Fruit fly (Drosophila melanogaster) whole organism, embryonic: Measurements from ENCODE around the gene CheB38b.

ENCODE experiments used
- Ada2b ChIP-seq: fragments of 200-800 bp; sonication (Bioruptor generic); IDR thresholded peaks from 2 replicates; pipeline ENCODE4 v1.3.6; 2022; ENCODE audit warnings: missing biosample characterization, missing genetic modification characterization
- Atf6 ChIP-seq: fragments of 200-800 bp; sonication (Bioruptor generic); IDR thresholded peaks from 2 replicates; pipeline ENCODE4 v1.3.6; 2022; ENCODE audit warnings: missing biosample characterization, missing genetic modification characterization
- Awh ChIP-seq: fragments of 200-800 bp; sonication (Bioruptor generic); IDR thresholded peaks from 2 replicates; pipeline ENCODE4, ENCODE4 v1.3.6; 2022; ENCODE audit warnings: missing biosample characterization, missing genetic modification characterization
- Bdp1 ChIP-seq: fragments of 200-800 bp; sonication (Bioruptor generic); optimal IDR thresholded peaks from 3 replicates; lab custom pipeline; 2016; ENCODE audit warnings: missing biosample characterization, missing genetic modification characterization
- Bgb ChIP-seq: fragments of 200-800 bp; sonication (Bioruptor generic); IDR thresholded peaks from 2 replicates; pipeline ENCODE4 v1.3.6; 2022; ENCODE audit warnings: missing biosample characterization, missing genetic modification characterization; ENCODE audit not compliant: partially characterized antibody
- CG10654 ChIP-seq: fragments of 200-800 bp; sonication (Bioruptor generic); optimal IDR thresholded peaks from 2 replicates; lab custom pipeline; 2016; ENCODE audit warnings: missing biosample characterization, missing genetic modification characterization
- CG13775 ChIP-seq: fragments of 200-800 bp; sonication (Bioruptor generic); optimal IDR thresholded peaks from 3 replicates; lab custom pipeline; 2017; ENCODE audit warnings: missing biosample characterization, mild to moderate bottlenecking, missing genetic modification characterization
- CG15073 ChIP-seq: fragments of 200-800 bp; sonication (Bioruptor generic); optimal IDR thresholded peaks from 2 replicates; lab custom pipeline; 2016; ENCODE audit warnings: missing biosample characterization, missing genetic modification characterization
- CG15269 ChIP-seq: fragments of 200-800 bp; sonication (Bioruptor generic); optimal IDR thresholded peaks from 2 replicates; lab custom pipeline; 2018; ENCODE audit warnings: missing biosample characterization, mild to moderate bottlenecking, missing genetic modification characterization, moderate library complexity
- CG15696 ChIP-seq: fragments of 200-800 bp; sonication (Bioruptor generic); optimal IDR thresholded peaks from 2 replicates; lab custom pipeline; 2019; ENCODE audit warnings: missing biosample characterization, mild to moderate bottlenecking, missing genetic modification characterization, moderate library complexity
- CG1603 ChIP-seq: fragments of 200-800 bp; sonication (Bioruptor generic); optimal IDR thresholded peaks from 2 replicates; lab custom pipeline; 2019; ENCODE audit warnings: missing biosample characterization, mild to moderate bottlenecking, missing genetic modification characterization, moderate library complexity
- CG1647 ChIP-seq: fragments of 200-800 bp; sonication (Bioruptor generic); optimal IDR thresholded peaks from 3 replicates; lab custom pipeline; 2016; ENCODE audit warnings: missing biosample characterization, missing genetic modification characterization
- CG17612 ChIP-seq: fragments of 200-800 bp; sonication (Bioruptor generic); IDR thresholded peaks from 2 replicates; pipeline ENCODE4 v1.3.6; 2022; ENCODE audit warnings: missing biosample characterization, missing genetic modification characterization
- CG1832 ChIP-seq: fragments of 200-800 bp; sonication (Bioruptor generic); optimal IDR thresholded peaks from 2 replicates; lab custom pipeline; 2017; ENCODE audit warnings: missing biosample characterization, mild to moderate bottlenecking, missing genetic modification characterization, inconsistent platforms
- CG2120 ChIP-seq: fragments of 200-800 bp; sonication (Bioruptor generic); optimal IDR thresholded peaks from 3 replicates; lab custom pipeline; 2016; ENCODE audit warnings: missing biosample characterization, missing genetic modification characterization
- CG3995 ChIP-seq: fragments of 200-800 bp; sonication (Bioruptor generic); optimal IDR thresholded peaks from 3 replicates; lab custom pipeline; 2016; ENCODE audit warnings: missing biosample characterization, missing genetic modification characterization
- CG5245 ChIP-seq: fragments of 200-800 bp; sonication (Bioruptor generic); optimal IDR thresholded peaks from 3 replicates; lab custom pipeline; 2016; ENCODE audit warnings: missing biosample characterization, missing genetic modification characterization
- CG7987 ChIP-seq: fragments of 200-800 bp; sonication (Bioruptor generic); optimal IDR thresholded peaks from 2 replicates; lab custom pipeline; 2018; ENCODE audit warnings: missing biosample characterization, mild to moderate bottlenecking, missing genetic modification characterization, moderate library complexity
- CG8290 ChIP-seq, 3 experiments: fragments of 200-800 bp; sonication (Bioruptor generic); optimal IDR thresholded peaks; 2 replicates each; lab custom pipeline; 2016 to 2019; ENCODE audit warnings: missing biosample characterization in 3 of 3, missing genetic modification characterization in 3 of 3, mild to moderate bottlenecking in 2 of 3, moderate library complexity in 1 of 3
- CG9876 ChIP-seq: fragments of 200-800 bp; sonication (Bioruptor generic); optimal IDR thresholded peaks from 2 replicates; lab custom pipeline; 2016; ENCODE audit warnings: missing biosample characterization, missing genetic modification characterization
- Dp ChIP-seq: fragments of 200-800 bp; sonication (Bioruptor generic); optimal IDR thresholded peaks from 2 replicates; lab custom pipeline; 2018; ENCODE audit warnings: missing biosample characterization, mild to moderate bottlenecking, missing genetic modification characterization, moderate library complexity
- HLH3B ChIP-seq: fragments of 200-800 bp; sonication (Bioruptor generic); IDR thresholded peaks from 2 replicates; pipeline ENCODE4 v1.3.6; 2022; ENCODE audit warnings: missing biosample characterization, missing genetic modification characterization
- Nf-YA ChIP-seq: fragments of 200-800 bp; sonication (Bioruptor generic); IDR thresholded peaks from 2 replicates; pipeline ENCODE4 v1.3.6; 2022; ENCODE audit warnings: missing biosample characterization, missing genetic modification characterization
- Rfx ChIP-seq: fragments of 200-800 bp; sonication (Bioruptor generic); IDR thresholded peaks from 2 replicates; pipeline ENCODE4 v1.3.6; 2022; ENCODE audit warnings: missing biosample characterization, missing genetic modification characterization
- Rx ChIP-seq: fragments of 200-800 bp; sonication (Bioruptor generic); IDR thresholded peaks from 2 replicates; pipeline ENCODE4 v1.3.6; 2022; ENCODE audit warnings: missing biosample characterization, missing genetic modification characterization
- Side ChIP-seq: fragments of 200-800 bp; sonication (Bioruptor generic); optimal IDR thresholded peaks from 2 replicates; lab custom pipeline; 2016; ENCODE audit warnings: missing biosample characterization, missing genetic modification characterization
- Stat92E ChIP-seq, 3 experiments: fragments of >200 bp in 2 of 3; fragments of 200-800 bp in 1 of 3; sonication (Bioruptor generic) in 1 of 3; optimal IDR thresholded peaks; 2 replicates each; lab custom pipeline; 2017 to 2019; ENCODE audit warnings: missing biosample characterization in 3 of 3, missing genetic modification characterization in 3 of 3, mild to moderate bottlenecking in 1 of 3, moderate library complexity in 1 of 3
- Taf1 ChIP-seq: fragments of 200-800 bp; sonication (Bioruptor generic); IDR thresholded peaks from 2 replicates; pipeline ENCODE4 v1.3.6; 2022; ENCODE audit warnings: missing biosample characterization, missing genetic modification characterization
- YL-1 ChIP-seq: fragments of 200-800 bp; sonication (Bioruptor generic); optimal IDR thresholded peaks from 3 replicates; lab custom pipeline; 2017; ENCODE audit warnings: missing biosample characterization, mild to moderate bottlenecking, missing genetic modification characterization
- ac ChIP-seq: fragments of 200-800 bp; sonication (Bioruptor generic); optimal IDR thresholded peaks from 3 replicates; lab custom pipeline; 2017; ENCODE audit warnings: missing biosample characterization, mild to moderate bottlenecking, missing genetic modification characterization
- cad ChIP-seq: fragments of >200 bp; optimal IDR thresholded peaks from 2 replicates; lab custom pipeline; 2017; ENCODE audit warnings: missing biosample characterization, missing genetic modification characterization
- chm ChIP-seq: fragments of 200-800 bp; sonication (Bioruptor generic); IDR thresholded peaks from 2 replicates; pipeline ENCODE4 v1.3.6; 2022; ENCODE audit warnings: missing biosample characterization, missing genetic modification characterization
- dysf ChIP-seq: fragments of 200-800 bp; sonication (Bioruptor generic); IDR thresholded peaks from 3 replicates; pipeline ENCODE4 v1.3.6; 2022; ENCODE audit warnings: missing biosample characterization, missing genetic modification characterization
- ftz-f1 ChIP-seq: fragments of 200-800 bp; sonication (Bioruptor generic); optimal IDR thresholded peaks from 2 replicates; lab custom pipeline; 2016; ENCODE audit warnings: missing biosample characterization, missing genetic modification characterization
- hth ChIP-seq: fragments of >200 bp; optimal IDR thresholded peaks from 2 replicates; lab custom pipeline; 2017; ENCODE audit warnings: inconsistent platforms
- klu ChIP-seq: fragments of 200-800 bp; sonication (Bioruptor generic); IDR thresholded peaks from 2 replicates; pipeline ENCODE4 v1.3.6; 2022; ENCODE audit warnings: missing biosample characterization, missing genetic modification characterization
- nom ChIP-seq: fragments of 200-800 bp; sonication (Bioruptor generic); optimal IDR thresholded peaks from 2 replicates; lab custom pipeline; 2017; ENCODE audit warnings: missing biosample characterization, missing genetic modification characterization, mild to moderate bottlenecking, moderate library complexity, missing genetic modification reagents
- odd ChIP-seq: fragments of 200-800 bp; sonication (Bioruptor generic); optimal IDR thresholded peaks from 2 replicates; lab custom pipeline; 2017; ENCODE audit warnings: missing biosample characterization, mild to moderate bottlenecking, missing genetic modification characterization
- onecut ChIP-seq: fragments of 200-800 bp; sonication (Bioruptor generic); IDR thresholded peaks from 2 replicates; pipeline ENCODE4 v1.3.6; 2022; ENCODE audit warnings: missing biosample characterization, missing genetic modification characterization
- pan ChIP-seq, 4 experiments: fragments of >200 bp in 3 of 4; fragments of 200-800 bp in 1 of 4; sonication (Bioruptor generic) in 1 of 4; optimal IDR thresholded peaks in 3 of 4; IDR thresholded peaks in 1 of 4; 2 replicates each; pipeline versions ENCODE4 v1.3.6 to Lab custom; 2017 to 2022; ENCODE audit warnings: missing biosample characterization in 2 of 4, missing genetic modification characterization in 2 of 4, mixed read lengths in 1 of 4
- ro ChIP-seq: fragments of 200-800 bp; sonication (Bioruptor generic); IDR thresholded peaks from 2 replicates; pipeline ENCODE4 v1.3.6; 2022; ENCODE audit warnings: missing biosample characterization, missing genetic modification characterization
- sc ChIP-seq, 3 experiments: fragments of >200 bp in 2 of 3; fragments of 200-800 bp in 1 of 3; sonication (Bioruptor generic) in 1 of 3; optimal IDR thresholded peaks; 2 replicates in 2 of 3; 3 replicates in 1 of 3; lab custom pipeline; 2017; ENCODE audit warnings: mild to moderate bottlenecking in 1 of 3, missing biosample characterization in 1 of 3, missing genetic modification characterization in 1 of 3, missing genetic modification reagents in 1 of 3
- sd ChIP-seq: fragments of 200-800 bp; sonication (Bioruptor generic); optimal IDR thresholded peaks from 3 replicates; lab custom pipeline; 2018; ENCODE audit warnings: missing biosample characterization, mild to moderate bottlenecking, missing genetic modification characterization, moderate library complexity
- sens ChIP-seq: fragments of 200-800 bp; sonication (Bioruptor generic); peaks from one replicate; lab custom pipeline; 2016; ENCODE audit warnings: missing biosample characterization, missing genetic modification characterization
- slbo ChIP-seq: fragments of 200-800 bp; sonication (Bioruptor generic); IDR thresholded peaks from 2 replicates; pipeline ENCODE4 v1.3.6; 2022; ENCODE audit warnings: missing biosample characterization, missing genetic modification characterization
- sqz ChIP-seq: fragments of 200-800 bp; sonication (Bioruptor generic); optimal IDR thresholded peaks from 3 replicates; lab custom pipeline; 2018; ENCODE audit warnings: missing biosample characterization, mild to moderate bottlenecking, missing genetic modification characterization
- tll ChIP-seq, 2 experiments: fragments of 200-800 bp in 1 of 2; fragments of >200 bp in 1 of 2; sonication (Bioruptor generic) in 1 of 2; optimal IDR thresholded peaks; 2 replicates each; lab custom pipeline; 2017 to 2019; ENCODE audit warnings: missing biosample characterization in 2 of 2, missing genetic modification characterization in 2 of 2, mild to moderate bottlenecking in 1 of 2, moderate library complexity in 1 of 2
- trh ChIP-seq: fragments of 200-800 bp; sonication (Bioruptor generic); optimal IDR thresholded peaks from 2 replicates; lab custom pipeline; 2016; ENCODE audit warnings: missing biosample characterization, missing genetic modification characterization

CheB38b gene

DNA sequence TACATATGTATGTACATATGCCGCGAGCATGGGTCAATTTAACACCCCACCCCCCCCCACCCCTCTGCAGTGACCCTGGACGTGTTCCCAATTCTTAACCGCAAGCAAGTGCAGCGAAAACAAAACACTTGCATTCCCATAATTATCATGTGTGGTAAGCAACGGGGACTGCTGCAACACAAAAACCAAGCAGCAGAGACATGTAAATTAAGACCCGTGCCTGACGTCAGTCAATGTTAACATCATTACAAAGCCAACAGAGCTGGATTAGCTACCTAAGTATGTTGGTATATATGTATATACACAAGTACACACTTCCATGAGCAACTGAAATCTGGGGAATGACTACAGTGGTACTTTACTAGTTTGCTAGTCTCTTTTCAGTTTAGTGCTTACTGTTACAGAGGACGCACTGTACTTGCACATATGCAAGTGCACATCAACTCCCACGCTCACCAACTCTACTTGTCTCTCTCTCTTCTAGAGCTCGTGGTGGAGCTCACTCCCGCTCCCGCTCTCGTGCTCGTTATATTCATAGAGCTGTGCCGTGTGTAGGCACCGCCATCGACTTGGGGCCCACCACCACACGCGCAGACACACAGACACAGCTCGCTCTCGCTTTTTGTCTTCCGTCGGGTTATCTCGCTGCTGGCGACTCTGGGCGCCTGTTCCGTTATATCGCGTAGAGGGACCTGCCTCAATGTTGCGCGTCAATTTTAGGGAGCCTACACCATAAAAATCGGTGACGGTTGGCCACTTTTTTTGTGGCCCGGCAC lies 4.4 kb upstream of the CheB38b start (continued):
- peak; percentile 41; the same call in 1 of the 2 replicates for TF ChIP-seq onecut (GFP tag; lab: Robert Waterston, UW)
- TF ChIP-seq odd (GFP tag; lab: Kevin White, UChicago): no peak
- no peak for TF ChIP-seq CG3995 (GFP tag; lab: Kevin White, UChicago)
- no peak for TF ChIP-seq CG10654 (GFP tag; lab: Kevin White, UChicago)
- TF ChIP-seq sqz (GFP tag; lab: Kevin White, UChicago): peak; percentile 58
- no peak; the same call in 1 of the 2 replicates for TF ChIP-seq Atf6
- TF ChIP-seq hth (lab: Kevin White, UChicago): no peak
- TF ChIP-seq CG1647 (GFP tag; lab: Kevin White, UChicago): no peak
- no peak for TF ChIP-seq CG1603 (tag; lab: Kevin White, UChicago)
- peak in 1 of 3 experiments; percentile 32 for TF ChIP-seq Stat92E (GFP tag; optimal IDR thresholded peaks at IDR 0.05; lab: Kevin White, UChicago)
- TF ChIP-seq sd (tag; lab: Kevin White, UChicago): peak; percentile 9
- no peak; the same call in 1 of the 2 replicates for TF ChIP-seq chm
- no peak for TF ChIP-seq CG9876 (GFP tag; lab: Kevin White, UChicago)
- TF ChIP-seq CG1832 (GFP tag; lab: Kevin White, UChicago): no peak
- no peak for TF ChIP-seq tll (GFP tag; optimal IDR thresholded peaks at IDR 0.05; lab: Kevin White, UChicago)
- no peak for TF ChIP-seq Nf-YA (GFP tag; lab: Robert Waterston, UW)
- TF ChIP-seq dysf (GFP tag; lab: Robert Waterston, UW): 0 out of 3 replicates have a peak, but pooled peaks have one; percentile 27
- TF ChIP-seq Side: no peak
- no peak for TF ChIP-seq ac
- no peak for TF ChIP-seq Taf1 (GFP tag; lab: Robert Waterston, UW)
- TF ChIP-seq CG15696 (tag; lab: Kevin White, UChicago): no peak
- TF ChIP-seq CG17612 (GFP tag; lab: Robert Waterston, UW): no peak
- no peak for TF ChIP-seq Dp (GFP tag; lab: Kevin White, UChicago)
- TF ChIP-seq Rx (GFP tag; lab: Robert Waterston, UW): no peak
- TF ChIP-seq Bgb (GFP tag; lab: Robert Waterston, UW): peak; percentile 40; the same call in 1 of the 2 replicates
- TF ChIP-seq CG8290 (GFP tag; optimal IDR thresholded peaks at IDR 0.05; lab: Kevin White, UChicago): no peak
- TF ChIP-seq CG8290 (tag; optimal IDR thresholded peaks at IDR 0.05; lab: Kevin White, UChicago): peak in 1 of 2 experiments; percentile 19
- no peak for TF ChIP-seq cad
- peak; percentile 47 for TF ChIP-seq klu
- TF ChIP-seq trh (GFP tag; lab: Kevin White, UChicago): no peak
- no peak for TF ChIP-seq ro (GFP tag; lab: Robert Waterston, UW)
- no peak for TF ChIP-seq HLH3B (GFP tag; lab: Robert Waterston, UW)
- TF ChIP-seq Awh (GFP tag; lab: Robert Waterston, UW): no peak
- TF ChIP-seq sc (optimal IDR thresholded peaks at IDR 0.05; lab: Kevin White, UChicago): no peak
- TF ChIP-seq sc (GFP tag; optimal IDR thresholded peaks at IDR 0.05; lab: Kevin White, UChicago): no peak
- no peak for TF ChIP-seq YL-1 (GFP tag; lab: Kevin White, UChicago)
- TF ChIP-seq CG5245 (GFP tag; lab: Kevin White, UChicago): no peak
- TF ChIP-seq CG15269 (tag; lab: Kevin White, UChicago): no peak
- TF ChIP-seq slbo (GFP tag; lab: Robert Waterston, UW): no peak
- TF ChIP-seq pan (optimal IDR thresholded peaks at IDR 0.05; lab: Kevin White, UChicago): no peak
- TF ChIP-seq pan (GFP tag; optimal IDR thresholded peaks at IDR 0.05 in 1 of 2, IDR thresholded peaks at IDR 0.05 in 1 of 2): no peak
- TF ChIP-seq Ada2b (GFP tag; lab: Robert Waterston, UW): no peak
- 0 out of 2 replicates have a peak, but pooled peaks have one; percentile 36 for TF ChIP-seq Rfx (GFP tag; lab: Robert Waterston, UW)
- TF ChIP-seq Bdp1 (GFP tag; lab: Kevin White, UChicago): no peak
- TF ChIP-seq CG7987 (GFP tag; lab: Kevin White, UChicago): no peak
- peak; percentile 87 for TF ChIP-seq sens (GFP tag; lab: Kevin White, UChicago)
- TF ChIP-seq CG15073 (GFP tag; lab: Kevin White, UChicago): no peak
- peak; percentile 76 for TF ChIP-seq ftz-f1 (GFP tag; lab: Kevin White, UChicago)
- TF ChIP-seq CG13775: no peak
- TF ChIP-seq CG2120 (GFP tag; lab: Kevin White, UChicago): no peak
- TF ChIP-seq nom (GFP tag; lab: Kevin White, UChicago): peak; percentile 14
